Worm (Caenorhabditis elegans): ENCODE results near the gene srx-67.

DNA sequence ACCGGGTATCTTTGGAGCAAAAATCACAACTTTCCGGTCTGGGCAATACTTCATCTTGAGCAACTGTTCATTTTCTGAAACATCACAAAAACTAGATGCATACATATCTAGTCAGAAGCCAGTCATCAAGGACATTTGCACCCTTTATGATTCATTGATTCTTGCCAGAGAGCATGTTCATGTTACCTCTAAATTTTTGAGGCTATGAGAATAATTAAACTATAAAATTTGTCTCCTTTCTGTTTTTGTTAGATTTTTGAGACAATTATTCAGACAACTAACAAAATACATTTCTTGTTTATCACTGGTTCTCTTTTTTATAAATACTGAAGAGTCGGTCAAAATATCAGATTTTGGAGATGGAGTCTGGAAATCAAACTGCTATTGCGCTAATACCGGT lies at the start of gene srx-67:
- no peak for TF ChIP-seq nhr-77 (tag; optimal IDR thresholded peaks at IDR 0.05)
- no peak for TF ChIP-seq unc-62 (GFP tag; optimal IDR thresholded peaks at IDR 0.05)
- TF ChIP-seq ztf-11 (tag; optimal IDR thresholded peaks at IDR 0.05) = no peak
- no peak for TF ChIP-seq nhr-11 (tag; optimal IDR thresholded peaks at IDR 0.05)
- no peak for TF ChIP-seq elt-1 (tag; optimal IDR thresholded peaks at IDR 0.05)
- TF ChIP-seq nhr-25 (tag; optimal IDR thresholded peaks at IDR 0.05) = no peak
- TF ChIP-seq ztf-4 (tag; optimal IDR thresholded peaks at IDR 0.05) = no peak
- TF ChIP-seq mdl-1 (tag; optimal IDR thresholded peaks at IDR 0.05) = no peak
- no peak for TF ChIP-seq sma-9 (GFP tag; optimal IDR thresholded peaks at IDR 0.05)
- no peak for TF ChIP-seq sma-9 (tag; optimal IDR thresholded peaks at IDR 0.05)

Measured in whole organism, L2 larva.